Worm (Caenorhabditis elegans) whole organism, midembryonic: ENCODE measurements around the gene K08B12.3.

ENCODE experiments used
- T22C8.4 ChIP-seq: fragments of 200-800 bp; sonication (Bioruptor generic); IDR thresholded peaks from 2 replicates; pipeline ENCODE4 v1.3.6; 2022; ENCODE audit warnings: missing genetic modification characterization, missing compliant biosample characterization
- cog-1 ChIP-seq: sonication (generic microtip); optimal IDR thresholded peaks from 2 replicates; lab custom pipeline; 2016; ENCODE audit warnings: missing genetic modification characterization, missing compliant biosample characterization
- flt-1 ChIP-seq: fragments of 200-800 bp; sonication (Bioruptor generic); IDR thresholded peaks from 2 replicates; pipeline ENCODE4 v1.3.6; 2022; ENCODE audit warnings: missing genetic modification characterization, missing compliant biosample characterization
- klf-2 ChIP-seq: fragments of 200-800 bp; sonication (Bioruptor generic); conservative IDR thresholded peaks from 2 replicates; pipeline ENCODE4 v1.3.6; 2022; ENCODE audit warnings: missing genetic modification reagents, missing genetic modification characterization, missing compliant biosample characterization
- med-1 ChIP-seq: sonication (generic microtip); optimal IDR thresholded peaks from 2 replicates; lab custom pipeline; 2017; ENCODE audit warnings: missing genetic modification characterization, mild to moderate bottlenecking, missing compliant biosample characterization, antibody characterized with exemption, missing genetic modification reagents; ENCODE audit not compliant: insufficient read depth
- ref-1 ChIP-seq: fragments of 200-800 bp; sonication (Bioruptor generic); conservative IDR thresholded peaks from 2 replicates; pipeline ENCODE4 v1.3.6; 2022; ENCODE audit warnings: missing genetic modification reagents, missing genetic modification characterization, missing compliant biosample characterization
- tab-1 ChIP-seq: fragments of 200-800 bp; sonication (Bioruptor generic); IDR thresholded peaks from 2 replicates; pipeline ENCODE4 v1.3.6; 2022; ENCODE audit warnings: missing genetic modification characterization, missing compliant biosample characterization
- ztf-29 ChIP-seq: fragments of 200-800 bp; sonication (Bioruptor generic); IDR thresholded peaks from 2 replicates; pipeline ENCODE4 v1.3.6; 2022; ENCODE audit warnings: missing genetic modification reagents, missing genetic modification characterization, missing compliant biosample characterization

DNA sequence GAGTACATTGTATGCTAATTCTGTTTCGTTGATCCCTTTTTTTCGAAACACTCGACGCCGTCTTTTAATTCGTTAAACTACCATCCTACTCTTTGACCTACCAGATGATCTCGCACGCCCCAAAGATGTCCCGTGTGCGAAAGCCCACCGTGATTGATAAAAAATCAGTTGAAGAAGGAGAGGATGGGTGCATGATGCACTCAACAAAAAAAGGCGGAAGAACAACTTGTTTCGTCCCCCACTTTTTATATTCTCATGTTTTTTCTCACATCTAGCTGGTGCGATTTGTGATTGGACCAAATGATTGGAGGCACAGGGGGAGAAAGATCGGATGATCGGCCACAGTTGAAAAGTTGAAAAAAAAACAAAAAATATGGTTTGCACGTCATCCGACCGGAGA lies 3.4 kb downstream of the K08B12.3 start:
- TF ChIP-seq cog-1 (tag; lab: Kevin White, UChicago) (no peak), tab-1 (no peak), T22C8.4 (GFP tag; lab: Robert Waterston, UW) (no peak), klf-2 (no peak), ref-1 (no peak), med-1 (GFP tag; lab: Kevin White, UChicago) (no peak), flt-1 (GFP tag; lab: Robert Waterston, UW) (no peak), ztf-29 (GFP tag; lab: Robert Waterston, UW) (no peak)
